Worm (Caenorhabditis elegans) whole organism, late embryonic: ENCODE measurements around the gene lron-7.

Experiments used
- F13H6.1 ChIP-seq: sonication (generic microtip); optimal IDR thresholded peaks from 2 replicates; lab custom pipeline; 2016; ENCODE audit warnings: missing genetic modification characterization, missing compliant biosample characterization
- K02D7.2 ChIP-seq: sonication (generic microtip); optimal IDR thresholded peaks from 2 replicates; lab custom pipeline; 2017; ENCODE audit warnings: mild to moderate bottlenecking, missing genetic modification characterization, missing compliant biosample characterization
- T23F11.4 ChIP-seq: fragments of 200-800 bp; sonication (Bioruptor generic); optimal IDR thresholded peaks from 2 replicates; lab custom pipeline; 2018; ENCODE audit warnings: mild to moderate bottlenecking, missing genetic modification characterization, missing compliant biosample characterization
- ahr-1 ChIP-seq: sonication (generic microtip); optimal IDR thresholded peaks from 2 replicates; lab custom pipeline; 2016; ENCODE audit warnings: missing genetic modification characterization, missing compliant biosample characterization
- ceh-18 ChIP-seq: sonication (generic microtip); optimal IDR thresholded peaks from 2 replicates; lab custom pipeline; 2016; ENCODE audit warnings: missing genetic modification characterization, missing compliant biosample characterization
- ceh-2 ChIP-seq: sonication (generic microtip); optimal IDR thresholded peaks from 2 replicates; lab custom pipeline; 2016; ENCODE audit warnings: missing genotype, missing genetic modification characterization, missing compliant biosample characterization
- ceh-22 ChIP-seq: sonication (generic microtip); optimal IDR thresholded peaks from 2 replicates; lab custom pipeline; 2017; ENCODE audit warnings: missing biosample characterization, missing genetic modification characterization
- ceh-24 ChIP-seq: sonication (generic microtip); optimal IDR thresholded peaks from 2 replicates; lab custom pipeline; 2016; ENCODE audit warnings: mild to moderate bottlenecking, missing genetic modification characterization, missing compliant biosample characterization
- ceh-30 ChIP-seq: fragments of 150-350 bp; optimal IDR thresholded peaks from 2 replicates; lab custom pipeline; 2014; ENCODE audit warnings: missing biosample characterization, missing genetic modification characterization
- ceh-31 ChIP-seq: sonication (generic microtip); optimal IDR thresholded peaks from 2 replicates; lab custom pipeline; 2016; ENCODE audit warnings: missing genetic modification characterization, missing compliant biosample characterization
- ceh-48 ChIP-seq: sonication (generic microtip); optimal IDR thresholded peaks from 2 replicates; lab custom pipeline; 2016; ENCODE audit warnings: missing genetic modification characterization, inconsistent platforms, missing compliant biosample characterization
- ceh-6 ChIP-seq: fragments of 200-800 bp; sonication (Bioruptor generic); optimal IDR thresholded peaks from 2 replicates; lab custom pipeline; 2018; ENCODE audit warnings: mild to moderate bottlenecking, missing genetic modification characterization, missing compliant biosample characterization
- ceh-9 ChIP-seq: sonication (generic microtip); optimal IDR thresholded peaks from 2 replicates; lab custom pipeline; 2016; ENCODE audit warnings: mild to moderate bottlenecking, missing genetic modification characterization, inconsistent platforms, missing compliant biosample characterization
- che-1 ChIP-seq: sonication (generic microtip); optimal IDR thresholded peaks from 2 replicates; lab custom pipeline; 2016; ENCODE audit warnings: mild to moderate bottlenecking, missing genetic modification characterization, missing compliant biosample characterization
- dve-1 ChIP-seq: sonication (generic microtip); optimal IDR thresholded peaks from 2 replicates; lab custom pipeline; 2017; ENCODE audit warnings: antibody characterized with exemption, mild to moderate bottlenecking, missing genetic modification characterization, missing compliant biosample characterization
- elt-2 ChIP-seq: sonication (generic microtip); optimal IDR thresholded peaks from 2 replicates; lab custom pipeline; 2016; ENCODE audit warnings: missing genetic modification reagents, missing genetic modification characterization, missing compliant biosample characterization
- eyg-1 ChIP-seq: sonication (generic microtip); optimal IDR thresholded peaks from 2 replicates; lab custom pipeline; 2016; ENCODE audit warnings: missing genotype, missing genetic modification characterization, missing compliant biosample characterization
- fax-1 ChIP-seq: sonication (generic microtip); optimal IDR thresholded peaks from 2 replicates; lab custom pipeline; 2016; ENCODE audit warnings: missing genotype, missing genetic modification characterization, missing compliant biosample characterization
- fkh-10 ChIP-seq: fragments of 150-350 bp; optimal IDR thresholded peaks from 2 replicates; lab custom pipeline; 2014; ENCODE audit warnings: missing biosample characterization, missing genetic modification reagents, missing genetic modification characterization
- hlh-13 ChIP-seq: fragments of 200-800 bp; sonication (Bioruptor generic); optimal IDR thresholded peaks from 2 replicates; lab custom pipeline; 2018; ENCODE audit warnings: mild to moderate bottlenecking, missing genetic modification characterization, missing compliant biosample characterization
- hlh-15 ChIP-seq: sonication (generic microtip); optimal IDR thresholded peaks from 2 replicates; lab custom pipeline; 2016; ENCODE audit warnings: missing genetic modification characterization, missing compliant biosample characterization
- hlh-8 ChIP-seq: sonication (generic microtip); optimal IDR thresholded peaks from 2 replicates; lab custom pipeline; 2016; ENCODE audit warnings: missing genotype, missing genetic modification characterization, missing compliant biosample characterization
- lim-6 ChIP-seq: sonication (generic microtip); optimal IDR thresholded peaks from 2 replicates; lab custom pipeline; 2016; ENCODE audit warnings: missing genetic modification characterization, missing compliant biosample characterization
- lin-11 ChIP-seq: fragments of 200-800 bp; sonication (Bioruptor generic); optimal IDR thresholded peaks from 2 replicates; lab custom pipeline; 2018; ENCODE audit warnings: mild to moderate bottlenecking, missing genetic modification characterization, missing compliant biosample characterization
- mec-3 ChIP-seq: sonication (generic microtip); optimal IDR thresholded peaks from 2 replicates; lab custom pipeline; 2016; ENCODE audit warnings: borderline replicate concordance, missing genetic modification characterization, missing compliant biosample characterization
- nfya-1 ChIP-seq: sonication (generic microtip); optimal IDR thresholded peaks from 2 replicates; lab custom pipeline; 2017; ENCODE audit warnings: missing genetic modification characterization, mild to moderate bottlenecking, missing compliant biosample characterization, antibody characterized with exemption, moderate library complexity
- nhr-232 ChIP-seq: sonication (generic microtip); optimal IDR thresholded peaks from 2 replicates; lab custom pipeline; 2016; ENCODE audit warnings: missing genetic modification characterization, missing compliant biosample characterization
- npax-4 ChIP-seq: sonication (generic microtip); optimal IDR thresholded peaks from 2 replicates; lab custom pipeline; 2016; ENCODE audit warnings: missing genetic modification characterization, missing compliant biosample characterization
- pag-3 ChIP-seq: sonication (generic microtip); optimal IDR thresholded peaks from 2 replicates; lab custom pipeline; 2016; ENCODE audit warnings: missing compliant biosample characterization, missing genetic modification characterization, borderline replicate concordance
- pat-9 ChIP-seq: fragments of 200-800 bp; sonication (Bioruptor generic); optimal IDR thresholded peaks from 2 replicates; lab custom pipeline; 2018; ENCODE audit warnings: mild to moderate bottlenecking, missing genetic modification characterization, moderate library complexity, missing compliant biosample characterization
- pqm-1 ChIP-seq: sonication (generic microtip); optimal IDR thresholded peaks from 2 replicates; lab custom pipeline; 2016; ENCODE audit warnings: missing genetic modification characterization, missing compliant biosample characterization
- ref-2 ChIP-seq: sonication (generic microtip); optimal IDR thresholded peaks from 2 replicates; lab custom pipeline; 2016; ENCODE audit warnings: missing genetic modification characterization, missing compliant biosample characterization
- rnt-1 ChIP-seq: sonication (generic microtip); optimal IDR thresholded peaks from 2 replicates; lab custom pipeline; 2016; ENCODE audit warnings: missing genetic modification characterization, missing compliant biosample characterization
- sox-4 ChIP-seq: sonication (generic microtip); optimal IDR thresholded peaks from 2 replicates; lab custom pipeline; 2017; ENCODE audit warnings: mild to moderate bottlenecking, missing genetic modification characterization, inconsistent platforms, missing compliant biosample characterization
- tbx-7 ChIP-seq: sonication (generic microtip); optimal IDR thresholded peaks from 2 replicates; lab custom pipeline; 2016; ENCODE audit warnings: missing genotype, missing genetic modification characterization, missing compliant biosample characterization
- unc-3 ChIP-seq, 2 experiments: fragments of 200-800 bp in 1 of 2; sonication (Bioruptor generic) in 1 of 2; sonication (generic microtip) in 1 of 2; conservative IDR thresholded peaks in 1 of 2; optimal IDR thresholded peaks in 1 of 2; 2 replicates each; pipeline versions ENCODE4 v1.3.6 to Lab custom; 2016 to 2022; ENCODE audit warnings: missing compliant biosample characterization in 2 of 2, missing genetic modification characterization in 2 of 2, missing genetic modification reagents in 1 of 2
- zip-5 ChIP-seq: sonication (generic microtip); optimal IDR thresholded peaks from 2 replicates; lab custom pipeline; 2016; ENCODE audit warnings: missing genetic modification characterization, missing compliant biosample characterization
- ztf-16 ChIP-seq: sonication (generic microtip); optimal IDR thresholded peaks from 2 replicates; lab custom pipeline; 2017; ENCODE audit warnings: missing genetic modification characterization, missing compliant biosample characterization

lron-7 gene

DNA sequence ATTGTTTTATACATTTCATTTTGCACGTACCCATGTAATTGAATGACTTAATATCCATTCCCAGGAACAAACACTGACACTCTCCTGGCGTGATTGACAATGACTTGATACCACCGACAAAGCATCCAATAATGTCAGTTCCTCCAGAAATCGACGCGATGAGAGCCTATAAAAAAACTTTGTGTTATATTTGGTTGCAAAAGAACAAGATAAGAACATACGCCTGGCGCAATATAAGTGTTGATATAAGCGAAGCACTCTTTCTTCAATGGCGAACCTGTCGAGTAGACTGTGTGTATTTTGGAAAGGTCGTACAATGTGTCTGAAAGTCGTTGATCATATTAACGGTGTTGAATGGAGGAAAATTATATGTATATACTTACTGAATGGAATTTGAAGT lies 11.2 kb downstream of the lron-7 start (continued):
- no peak for TF ChIP-seq nhr-232 (tag; lab: Kevin White, UChicago)

DNA sequence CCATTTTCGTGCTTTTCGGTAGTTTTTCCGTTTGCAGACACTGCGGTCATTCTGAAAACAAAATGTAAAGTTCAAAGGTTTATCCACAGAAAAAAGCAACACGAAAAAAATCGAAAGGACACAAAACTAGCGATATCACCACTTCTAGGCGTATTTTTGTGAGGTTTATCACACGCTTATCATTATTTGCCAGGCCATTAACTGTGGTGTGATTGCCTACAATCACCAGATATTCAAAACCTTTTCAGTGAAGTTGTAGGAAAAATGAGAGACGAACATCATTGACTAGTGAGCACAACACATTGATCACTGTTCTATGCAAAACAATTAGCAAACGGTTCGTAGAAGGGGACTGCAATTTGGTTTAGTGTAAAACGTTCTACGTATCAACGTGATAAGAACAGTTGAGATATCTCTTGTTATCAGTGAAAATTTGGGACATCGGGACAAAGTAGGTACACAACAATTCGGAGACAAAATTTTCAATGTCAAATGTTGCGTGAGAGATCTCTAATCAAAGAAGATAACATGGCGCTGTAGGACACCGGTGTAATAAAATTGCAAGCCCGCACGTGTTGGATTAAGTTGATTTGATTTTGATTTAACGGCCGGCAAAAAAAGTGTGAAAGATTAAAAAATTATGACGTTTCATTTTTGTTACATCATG lies 13.7 kb downstream of the lron-7 start, which contains the start of gene sur-5:
Gene sur-5, minus strand, starts transcription at position 51 of the 667 bp plus-strand sequence.
- TF ChIP-seq elt-2 (tag; lab: Kevin White, UChicago) (peak; percentile 87), che-1 (tag; lab: Kevin White, UChicago) (no peak)

DNA sequence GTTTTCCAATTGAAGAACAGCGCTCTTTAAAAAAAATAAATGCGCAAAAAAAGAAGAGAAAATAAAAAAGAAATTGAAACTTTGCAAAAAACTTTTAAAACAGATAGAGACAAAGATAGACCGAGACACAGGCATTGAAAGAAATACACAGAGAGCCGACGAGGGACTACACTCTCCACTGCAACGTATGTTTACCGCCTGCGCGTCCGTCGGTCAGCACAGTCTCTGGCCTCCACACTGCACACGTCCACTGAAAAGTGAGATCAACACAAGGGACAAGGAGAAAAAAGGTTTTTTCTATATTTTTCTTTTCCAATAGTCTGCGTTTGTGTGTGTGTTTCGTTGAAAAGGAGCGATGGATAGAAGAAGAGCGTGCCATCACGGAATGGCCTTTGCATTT lies 14.5 kb downstream of the lron-7 start:
- no peak for TF ChIP-seq mec-3 (tag; lab: Kevin White, UChicago)
- TF ChIP-seq K02D7.2 (tag; lab: Kevin White, UChicago): no peak
- no peak for TF ChIP-seq ceh-2 (tag; lab: Kevin White, UChicago)
- peak; percentile 32 for TF ChIP-seq ceh-18 (tag; lab: Kevin White, UChicago)
- no peak for TF ChIP-seq fkh-10 (GFP tag; lab: Kevin White, UChicago)
- TF ChIP-seq fax-1 (tag; lab: Kevin White, UChicago): no peak
- TF ChIP-seq hlh-15 (tag; lab: Kevin White, UChicago): no peak
- peak; percentile 63 for TF ChIP-seq nfya-1 (tag; lab: Kevin White, UChicago)
- TF ChIP-seq pat-9: no peak
- peak; percentile 16 for TF ChIP-seq dve-1
- TF ChIP-seq ceh-48: no peak
- no peak for TF ChIP-seq pqm-1 (tag; lab: Kevin White, UChicago)
- no peak for TF ChIP-seq ceh-6
- TF ChIP-seq lin-11 (tag; lab: Kevin White, UChicago): no peak
- TF ChIP-seq nhr-232 (tag; lab: Kevin White, UChicago): no peak
- no peak for TF ChIP-seq ceh-9
- no peak for TF ChIP-seq eyg-1 (tag; lab: Kevin White, UChicago)

ce11 chrX:7309775-7310174 lies 17.8 kb downstream of the lron-7 start, which contains the start of the genes his-38 and his-40:
Gene his-38 (minus strand): TSS chrX:7309875.
Gene his-40 (plus strand): TSS chrX:7310110.
- TF ChIP-seq rnt-1 (tag; lab: Kevin White, UChicago) (no peak), T23F11.4 (GFP tag; lab: Kevin White, UChicago) (no peak), F13H6.1 (tag; lab: Kevin White, UChicago) (no peak), hlh-13 (GFP tag; lab: Kevin White, UChicago) (no peak), unc-3 (GFP tag; conservative IDR thresholded peaks at IDR 0.05; lab: Robert Waterston, UW) (no peak), unc-3 (tag; optimal IDR thresholded peaks at IDR 0.05; lab: Kevin White, UChicago) (no peak), npax-4 (tag; lab: Kevin White, UChicago) (no peak), elt-2 (tag; lab: Kevin White, UChicago) (no peak), sox-4 (tag; lab: Kevin White, UChicago) (no peak), ceh-24 (tag; lab: Kevin White, UChicago) (no peak), pat-9 (no peak)

ce11 chrX:7311870-7312269 lies 19.9 kb downstream of the lron-7 start:
- TF ChIP-seq zip-5 (no peak), ceh-18 (tag; lab: Kevin White, UChicago) (no peak), ceh-31 (no peak), pat-9 (no peak), ahr-1 (no peak), lin-11 (tag; lab: Kevin White, UChicago) (no peak), ceh-30 (no peak), hlh-8 (tag; lab: Kevin White, UChicago) (no peak), tbx-7 (no peak), ceh-22 (tag; lab: Kevin White, UChicago) (no peak), pag-3 (no peak), fkh-10 (GFP tag; lab: Kevin White, UChicago) (no peak), npax-4 (tag; lab: Kevin White, UChicago) (no peak), ceh-6 (no peak), lim-6 (tag; lab: Kevin White, UChicago) (no peak), ztf-16 (tag; lab: Kevin White, UChicago) (no peak), ceh-9 (no peak), ref-2 (no peak), nfya-1 (tag; lab: Kevin White, UChicago) (no peak), eyg-1 (tag; lab: Kevin White, UChicago) (no peak)
